Worm (Caenorhabditis elegans): ENCODE measurements around the gene clhm-1.
A peak's percentile ranks its signal among the peaks of the same experiment; 100 is the strongest.

clhm-1 gene

DNA sequence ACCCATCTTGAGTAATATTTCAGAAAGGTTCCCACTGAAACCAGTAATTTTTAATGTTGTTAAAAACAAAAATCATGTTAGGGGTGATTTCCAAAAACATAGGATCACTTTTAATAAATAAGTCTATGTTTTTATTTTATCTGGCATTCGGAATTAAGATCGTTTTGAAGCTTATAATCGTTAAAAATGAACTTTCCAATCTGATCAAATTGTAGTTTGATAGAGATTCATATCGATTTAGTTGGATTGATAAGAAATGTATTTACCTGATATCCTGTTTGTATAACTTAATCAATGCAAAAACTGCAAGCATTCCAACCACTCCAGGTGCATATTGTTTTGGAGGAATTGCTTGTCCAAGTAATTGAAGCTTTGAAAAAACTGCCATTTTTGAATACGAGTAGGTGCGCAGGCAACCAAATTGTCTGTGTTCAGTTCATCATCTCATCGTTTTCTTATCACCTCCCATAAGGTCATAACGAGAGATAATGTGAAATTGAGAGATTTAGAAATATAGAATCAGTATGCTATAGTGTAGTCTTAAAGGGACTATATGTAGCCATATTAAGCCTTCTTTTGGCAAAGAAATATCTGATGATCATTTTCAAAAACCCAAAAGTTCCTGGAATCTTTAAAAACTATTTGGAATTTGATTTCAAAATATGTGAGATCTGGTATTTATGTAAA lies 16.7 kb upstream of the clhm-1 start, which contains the start of gene pmp-2:
pmp-2 (minus strand) TSS at position 487 of the 687 bp plus-strand sequence.
- no peak for TF ChIP-seq nhr-12 (tag; optimal IDR thresholded peaks at IDR 0.05)
- TF ChIP-seq fkh-10 (GFP tag; optimal IDR thresholded peaks at IDR 0.05): no peak
- no peak for TF ChIP-seq snpc-4 (tag; optimal IDR thresholded peaks at IDR 0.05)
- TF ChIP-seq nhr-28 (tag; optimal IDR thresholded peaks at IDR 0.05): no peak
- TF ChIP-seq mml-1 (tag; optimal IDR thresholded peaks at IDR 0.05): no peak
- TF ChIP-seq fos-1 (tag; optimal IDR thresholded peaks at IDR 0.05): no peak
- no peak for TF ChIP-seq unc-62 (GFP tag; optimal IDR thresholded peaks at IDR 0.05)
- TF ChIP-seq nhr-25 (tag; optimal IDR thresholded peaks at IDR 0.05): no peak
- no peak for TF ChIP-seq sea-2 (GFP tag; optimal IDR thresholded peaks at IDR 0.05)
- TF ChIP-seq lin-15B (tag; optimal IDR thresholded peaks at IDR 0.05): no peak
- no peak for TF ChIP-seq nhr-67 (tag; optimal IDR thresholded peaks at IDR 0.05)
- no peak for TF ChIP-seq R02D3.7 (tag; optimal IDR thresholded peaks at IDR 0.05)
- TF ChIP-seq tbx-2 (tag; optimal IDR thresholded peaks at IDR 0.05): no peak
- peak; percentile 40 for TF ChIP-seq elt-2 (tag; optimal IDR thresholded peaks at IDR 0.05)
- no peak for TF ChIP-seq zag-1 (tag; optimal IDR thresholded peaks at IDR 0.05)
- no peak for TF ChIP-seq egl-27 (tag; optimal IDR thresholded peaks at IDR 0.05)
- peak; percentile 8 for TF ChIP-seq pqm-1 (tag; optimal IDR thresholded peaks at IDR 0.05)
- no peak for TF ChIP-seq lsy-12 (tag; optimal IDR thresholded peaks at IDR 0.05)
- no peak for TF ChIP-seq ama-1 (optimal IDR thresholded peaks at IDR 0.05)
- TF ChIP-seq elt-1 (tag; optimal IDR thresholded peaks at IDR 0.05): no peak
- TF ChIP-seq pha-4 (tag; optimal IDR thresholded peaks at IDR 0.05): no peak
- TF ChIP-seq ZK546.5 (tag; optimal IDR thresholded peaks at IDR 0.05): no peak
- TF ChIP-seq jun-1 (tag; optimal IDR thresholded peaks at IDR 0.05): no peak
- no peak for TF ChIP-seq nhr-11 (tag; optimal IDR thresholded peaks at IDR 0.05)
- TF ChIP-seq ztf-11 (tag; optimal IDR thresholded peaks at IDR 0.05): no peak
- peak; percentile 11 for TF ChIP-seq nhr-23 (tag; optimal IDR thresholded peaks at IDR 0.05)
- peak; percentile 18 for TF ChIP-seq nhr-43 (tag; optimal IDR thresholded peaks at IDR 0.05; ENCODE audit: poor library complexity, severe bottlenecking)
- no peak for TF ChIP-seq ceh-16 (tag; optimal IDR thresholded peaks at IDR 0.05)
- no peak for TF ChIP-seq nfya-1 (tag; optimal IDR thresholded peaks at IDR 0.05; ENCODE audit: insufficient read depth)
- TF ChIP-seq nhr-77 (tag; optimal IDR thresholded peaks at IDR 0.05): no peak
- TF ChIP-seq ceh-28 (tag; optimal IDR thresholded peaks at IDR 0.05): peak; percentile 6
- TF ChIP-seq nhr-76 (tag; optimal IDR thresholded peaks at IDR 0.05): peak; percentile 42

DNA sequence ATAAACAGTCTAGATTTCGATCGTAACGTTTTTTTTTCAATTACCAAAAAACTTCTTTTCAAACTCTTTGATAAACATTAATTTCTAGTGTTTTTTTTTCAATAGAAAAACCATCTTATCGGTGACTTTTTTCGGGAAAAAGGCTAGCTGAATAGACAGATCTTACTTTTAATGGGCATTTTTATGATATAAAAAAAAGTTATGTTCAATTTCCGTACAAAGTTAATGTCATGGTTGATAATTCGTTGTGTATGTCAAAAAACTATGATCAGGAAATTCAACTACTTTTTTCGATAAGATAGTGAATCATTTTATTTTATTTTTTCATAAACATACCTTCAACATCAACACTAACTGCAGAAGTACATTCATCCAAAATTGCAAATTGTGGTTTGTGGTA lies 13.8 kb upstream of the clhm-1 start:
- no peak for TF ChIP-seq elt-3 (tag; optimal IDR thresholded peaks at IDR 0.05)
- no peak for TF ChIP-seq sea-2 (GFP tag; optimal IDR thresholded peaks at IDR 0.05)
- no peak for TF ChIP-seq nhr-43 (tag; optimal IDR thresholded peaks at IDR 0.05; ENCODE audit: poor library complexity, severe bottlenecking)
- TF ChIP-seq elt-2 (tag; optimal IDR thresholded peaks at IDR 0.05): peak; percentile 64

ce11 chrII:6883716-6884115 lies 12.9 kb upstream of the clhm-1 start, which contains the start of gene pmp-1:
pmp-1 (minus strand) TSS chrII:6883754.
- TF ChIP-seq ceh-28 (tag; optimal IDR thresholded peaks at IDR 0.05) (no peak), nhr-25 (tag; optimal IDR thresholded peaks at IDR 0.05) (no peak), pqm-1 (tag; optimal IDR thresholded peaks at IDR 0.05) (peak; percentile 54), nhr-12 (tag; optimal IDR thresholded peaks at IDR 0.05) (no peak), R02D3.7 (tag; optimal IDR thresholded peaks at IDR 0.05) (no peak), elt-2 (tag; optimal IDR thresholded peaks at IDR 0.05) (peak; percentile 80), nfya-1 (tag; optimal IDR thresholded peaks at IDR 0.05; ENCODE audit: insufficient read depth) (no peak)

- no peak for TF ChIP-seq nfya-1 (tag; optimal IDR thresholded peaks at IDR 0.05; ENCODE audit: insufficient read depth)
- no peak for TF ChIP-seq nhr-25 (tag; optimal IDR thresholded peaks at IDR 0.05)
- no peak for TF ChIP-seq aly-2 (tag; optimal IDR thresholded peaks at IDR 0.05)
- TF ChIP-seq ceh-28 (tag; optimal IDR thresholded peaks at IDR 0.05): no peak
- TF ChIP-seq skn-1 (tag; optimal IDR thresholded peaks at IDR 0.05): no peak
Observed at ce11 chrII:6882335-6882734, 11.5 kb upstream of the clhm-1 start.

Measured in whole organism, L3 larva.